Fruit fly (Drosophila melanogaster) whole organism, pupa: ENCODE measurements around the gene Prp39.

Experiments used
- CG15710 ChIP-seq: fragments of 200-800 bp; sonication (Bioruptor generic); optimal IDR thresholded peaks from 2 replicates; lab custom pipeline; 2018; ENCODE audit warnings: missing biosample characterization, mild to moderate bottlenecking, missing genetic modification characterization, moderate library complexity
- CG17806 ChIP-seq: fragments of 200-800 bp; sonication (Bioruptor generic); optimal IDR thresholded peaks from 2 replicates; lab custom pipeline; 2018; ENCODE audit warnings: missing biosample characterization, mild to moderate bottlenecking, missing genetic modification characterization, moderate library complexity
- CG32121 ChIP-seq: fragments of 200-800 bp; sonication (Bioruptor generic); IDR thresholded peaks from 2 replicates; pipeline ENCODE4 v1.3.6; 2022; ENCODE audit warnings: missing biosample characterization, missing genetic modification characterization
- CG4496 ChIP-seq: fragments of 200-800 bp; sonication (Bioruptor generic); IDR thresholded peaks from 3 replicates; pipeline ENCODE4 v1.3.6; 2022; ENCODE audit warnings: missing biosample characterization, missing genetic modification characterization
- CG8159 ChIP-seq: fragments of 200-800 bp; sonication (Bioruptor generic); optimal IDR thresholded peaks from 3 replicates; lab custom pipeline; 2018; ENCODE audit warnings: missing biosample characterization, mild to moderate bottlenecking, missing genetic modification characterization, moderate library complexity
- CG8301 ChIP-seq: fragments of 200-800 bp; sonication (Bioruptor generic); optimal IDR thresholded peaks from 2 replicates; lab custom pipeline; 2018; ENCODE audit warnings: missing biosample characterization, mild to moderate bottlenecking, missing genetic modification characterization
- CG9948 ChIP-seq: fragments of 200-800 bp; sonication (Bioruptor generic); optimal IDR thresholded peaks from 2 replicates; lab custom pipeline; 2018; ENCODE audit warnings: missing biosample characterization, mild to moderate bottlenecking, missing genetic modification characterization, moderate library complexity
- D1 ChIP-seq: fragments of 200-800 bp; sonication (Bioruptor generic); optimal IDR thresholded peaks from 2 replicates; lab custom pipeline; 2018; ENCODE audit warnings: missing biosample characterization, mild to moderate bottlenecking, missing genetic modification characterization, moderate library complexity
- EcR ChIP-seq: fragments of 200-800 bp; sonication (Bioruptor generic); optimal IDR thresholded peaks from 3 replicates; lab custom pipeline; 2019; ENCODE audit warnings: missing biosample characterization, missing genetic modification characterization, mild to moderate bottlenecking, moderate library complexity, missing genetic modification reagents
- Pif1A ChIP-seq: fragments of 200-800 bp; sonication (Bioruptor generic); optimal IDR thresholded peaks from 3 replicates; lab custom pipeline; 2016; ENCODE audit warnings: missing biosample characterization, missing genetic modification characterization
- Pif1B ChIP-seq: fragments of 200-800 bp; sonication (Bioruptor generic); optimal IDR thresholded peaks from 3 replicates; lab custom pipeline; 2016; ENCODE audit warnings: missing biosample characterization, missing genetic modification characterization
- fd96Ca ChIP-seq: fragments of 200-800 bp; sonication (Bioruptor generic); IDR thresholded peaks from 3 replicates; pipeline ENCODE4 v1.3.6; 2022; ENCODE audit warnings: missing biosample characterization, missing genetic modification characterization
- gl ChIP-seq: fragments of 200-800 bp; sonication (Bioruptor generic); optimal IDR thresholded peaks from 2 replicates; lab custom pipeline; 2018; ENCODE audit warnings: missing biosample characterization, mild to moderate bottlenecking, missing genetic modification characterization

DNA sequence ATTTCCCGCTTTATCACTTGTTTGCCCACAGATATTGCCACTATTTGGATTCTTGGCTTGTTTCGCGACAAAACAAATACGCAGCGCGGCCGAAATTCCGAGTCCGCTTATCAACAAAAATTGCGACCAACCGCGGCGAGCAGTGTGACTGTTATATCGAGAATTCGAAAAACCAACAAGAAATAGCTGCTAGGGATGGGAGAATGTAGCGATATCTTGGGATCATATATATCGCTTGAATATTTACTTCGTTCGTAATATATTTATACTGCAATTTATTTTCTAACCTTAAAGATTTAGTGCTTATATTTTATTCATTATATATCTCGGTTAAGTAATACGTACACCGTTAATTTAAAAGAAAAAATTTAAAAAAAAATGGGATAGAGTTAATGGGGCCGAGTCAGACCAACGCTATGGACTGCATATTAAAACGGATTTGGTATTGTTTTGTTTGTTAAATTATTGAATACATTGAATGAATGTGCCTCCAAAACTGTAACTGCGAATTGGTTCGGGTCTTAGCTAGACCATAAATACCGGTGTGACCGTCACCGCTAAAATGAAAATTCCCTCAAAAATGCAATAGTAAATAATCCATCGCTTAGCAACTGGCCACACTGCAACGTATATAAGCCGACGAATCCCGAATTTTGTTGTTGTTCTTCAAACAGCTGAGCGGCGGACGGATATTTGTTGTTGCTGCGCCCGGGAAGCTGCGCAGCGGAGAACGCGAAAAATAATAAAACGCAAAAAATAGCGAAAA lies 32.9 kb downstream of the Prp39 start, which contains the start of the genes Apc and spg:
- TF ChIP-seq CG15710 (tag; lab: Kevin White, UChicago) (no peak), CG17806 (tag; lab: Kevin White, UChicago) (no peak), fd96Ca (peak; percentile 51; the same call in 1 of the 3 replicates), gl (tag; lab: Kevin White, UChicago) (no peak), D1 (tag; lab: Kevin White, UChicago) (no peak), EcR (GFP tag; lab: Kevin White, UChicago) (no peak), CG9948 (no peak), CG32121 (no peak), CG8159 (tag; lab: Kevin White, UChicago) (no peak), Pif1B (GFP tag; lab: Kevin White, UChicago) (peak; percentile 31), CG8301 (tag; lab: Kevin White, UChicago) (no peak), CG4496 (GFP tag; lab: Robert Waterston, UW) (no peak; the same call in 2 of the 3 replicates), Pif1A (GFP tag; lab: Kevin White, UChicago) (peak; percentile 53)
